Worm (Caenorhabditis elegans) whole organism, late embryonic: ENCODE data around the gene C05B5.16.

Source experiments
- F13H6.1 ChIP-seq: sonication (generic microtip); optimal IDR thresholded peaks from 2 replicates; lab custom pipeline; 2016; ENCODE audit warnings: missing genetic modification characterization, missing compliant biosample characterization
- K02D7.2 ChIP-seq: sonication (generic microtip); optimal IDR thresholded peaks from 2 replicates; lab custom pipeline; 2017; ENCODE audit warnings: mild to moderate bottlenecking, missing genetic modification characterization, missing compliant biosample characterization
- T23F11.4 ChIP-seq: fragments of 200-800 bp; sonication (Bioruptor generic); optimal IDR thresholded peaks from 2 replicates; lab custom pipeline; 2018; ENCODE audit warnings: mild to moderate bottlenecking, missing genetic modification characterization, missing compliant biosample characterization
- ahr-1 ChIP-seq: sonication (generic microtip); optimal IDR thresholded peaks from 2 replicates; lab custom pipeline; 2016; ENCODE audit warnings: missing genetic modification characterization, missing compliant biosample characterization
- ceh-14 ChIP-seq: sonication (generic microtip); optimal IDR thresholded peaks from 2 replicates; lab custom pipeline; 2016; ENCODE audit warnings: missing genotype, missing genetic modification characterization, missing compliant biosample characterization
- ceh-18 ChIP-seq: sonication (generic microtip); optimal IDR thresholded peaks from 2 replicates; lab custom pipeline; 2016; ENCODE audit warnings: missing genetic modification characterization, missing compliant biosample characterization
- ceh-19 ChIP-seq: fragments of 200-800 bp; sonication (Bioruptor generic); optimal IDR thresholded peaks from 2 replicates; lab custom pipeline; 2018; ENCODE audit warnings: mild to moderate bottlenecking, missing genetic modification characterization, missing compliant biosample characterization
- ceh-24 ChIP-seq: sonication (generic microtip); optimal IDR thresholded peaks from 2 replicates; lab custom pipeline; 2016; ENCODE audit warnings: mild to moderate bottlenecking, missing genetic modification characterization, missing compliant biosample characterization
- ceh-34 ChIP-seq: sonication (generic microtip); optimal IDR thresholded peaks from 2 replicates; lab custom pipeline; 2016; ENCODE audit warnings: mild to moderate bottlenecking, missing genetic modification characterization, missing compliant biosample characterization
- ceh-45 ChIP-seq: fragments of 200-800 bp; sonication (Bioruptor generic); IDR thresholded peaks from 2 replicates; pipeline ENCODE4 v1.3.6; 2022; ENCODE audit warnings: missing genetic modification reagents, missing genetic modification characterization, missing compliant biosample characterization
- ceh-48 ChIP-seq: sonication (generic microtip); optimal IDR thresholded peaks from 2 replicates; lab custom pipeline; 2016; ENCODE audit warnings: missing genetic modification characterization, inconsistent platforms, missing compliant biosample characterization
- che-1 ChIP-seq: sonication (generic microtip); optimal IDR thresholded peaks from 2 replicates; lab custom pipeline; 2016; ENCODE audit warnings: mild to moderate bottlenecking, missing genetic modification characterization, missing compliant biosample characterization
- ets-4 ChIP-seq: sonication (generic microtip); optimal IDR thresholded peaks from 2 replicates; lab custom pipeline; 2016; ENCODE audit warnings: missing genetic modification characterization, missing compliant biosample characterization
- fax-1 ChIP-seq: sonication (generic microtip); optimal IDR thresholded peaks from 2 replicates; lab custom pipeline; 2016; ENCODE audit warnings: missing genotype, missing genetic modification characterization, missing compliant biosample characterization
- fkh-10 ChIP-seq: fragments of 150-350 bp; optimal IDR thresholded peaks from 2 replicates; lab custom pipeline; 2014; ENCODE audit warnings: missing biosample characterization, missing genetic modification reagents, missing genetic modification characterization
- fkh-6 ChIP-seq: sonication (generic microtip); optimal IDR thresholded peaks from 2 replicates; lab custom pipeline; 2016; ENCODE audit warnings: missing genetic modification characterization, missing compliant biosample characterization
- hlh-15 ChIP-seq: sonication (generic microtip); optimal IDR thresholded peaks from 2 replicates; lab custom pipeline; 2016; ENCODE audit warnings: missing genetic modification characterization, missing compliant biosample characterization
- hlh-6 ChIP-seq: sonication (generic microtip); optimal IDR thresholded peaks from 2 replicates; lab custom pipeline; 2016; ENCODE audit warnings: missing genotype, missing genetic modification characterization, missing compliant biosample characterization
- hlh-8 ChIP-seq: sonication (generic microtip); optimal IDR thresholded peaks from 2 replicates; lab custom pipeline; 2016; ENCODE audit warnings: missing genotype, missing genetic modification characterization, missing compliant biosample characterization
- lim-6 ChIP-seq: sonication (generic microtip); optimal IDR thresholded peaks from 2 replicates; lab custom pipeline; 2016; ENCODE audit warnings: missing genetic modification characterization, missing compliant biosample characterization
- madf-2 ChIP-seq: sonication (generic microtip); optimal IDR thresholded peaks from 2 replicates; lab custom pipeline; 2017; ENCODE audit warnings: missing genetic modification characterization, missing compliant biosample characterization
- mec-3 ChIP-seq: sonication (generic microtip); optimal IDR thresholded peaks from 2 replicates; lab custom pipeline; 2016; ENCODE audit warnings: borderline replicate concordance, missing genetic modification characterization, missing compliant biosample characterization
- nhr-11 ChIP-seq: fragments of 150-350 bp; optimal IDR thresholded peaks from 2 replicates; lab custom pipeline; 2014; ENCODE audit warnings: missing biosample characterization, missing genetic modification characterization
- nhr-232 ChIP-seq: sonication (generic microtip); optimal IDR thresholded peaks from 2 replicates; lab custom pipeline; 2016; ENCODE audit warnings: missing genetic modification characterization, missing compliant biosample characterization
- npax-4 ChIP-seq: sonication (generic microtip); optimal IDR thresholded peaks from 2 replicates; lab custom pipeline; 2016; ENCODE audit warnings: missing genetic modification characterization, missing compliant biosample characterization
- odd-2 ChIP-seq: sonication (generic microtip); optimal IDR thresholded peaks from 2 replicates; lab custom pipeline; 2017; ENCODE audit warnings: antibody characterized with exemption, mild to moderate bottlenecking, missing genetic modification characterization, missing compliant biosample characterization
- pqm-1 ChIP-seq: sonication (generic microtip); optimal IDR thresholded peaks from 2 replicates; lab custom pipeline; 2016; ENCODE audit warnings: missing genetic modification characterization, missing compliant biosample characterization
- rnt-1 ChIP-seq: sonication (generic microtip); optimal IDR thresholded peaks from 2 replicates; lab custom pipeline; 2016; ENCODE audit warnings: missing genetic modification characterization, missing compliant biosample characterization
- sdc-2 ChIP-seq: sonication (generic microtip); optimal IDR thresholded peaks from 2 replicates; lab custom pipeline; 2016; ENCODE audit warnings: missing genotype, missing genetic modification characterization, missing compliant biosample characterization
- tbx-2 ChIP-seq: sonication (generic microtip); optimal IDR thresholded peaks from 2 replicates; lab custom pipeline; 2016; ENCODE audit warnings: missing genetic modification characterization, missing compliant biosample characterization
- ttx-3 ChIP-seq: sonication (generic microtip); optimal IDR thresholded peaks from 2 replicates; lab custom pipeline; 2016; ENCODE audit warnings: missing genetic modification reagents, missing genetic modification characterization, missing compliant biosample characterization
- unc-42 ChIP-seq: sonication (generic microtip); optimal IDR thresholded peaks from 2 replicates; lab custom pipeline; 2016; ENCODE audit warnings: missing genotype, missing genetic modification characterization, missing compliant biosample characterization
- unc-55 ChIP-seq: sonication (generic microtip); optimal IDR thresholded peaks from 2 replicates; lab custom pipeline; 2017; ENCODE audit warnings: missing biosample characterization, missing genetic modification reagents, missing genetic modification characterization

Gene C05B5.16

ce11 chrIII:10012136-10012535, at the start of gene C05B5.16:
Gene C05B5.16, plus strand, starts transcription at chrIII:10012436.
- TF ChIP-seq tbx-2 (tag; lab: Kevin White, UChicago) (no peak), F13H6.1 (tag; lab: Kevin White, UChicago) (no peak), T23F11.4 (GFP tag; lab: Kevin White, UChicago) (no peak), unc-55 (GFP tag; lab: Kevin White, UChicago) (no peak), ceh-34 (tag; lab: Kevin White, UChicago) (no peak), ceh-24 (tag; lab: Kevin White, UChicago) (no peak)

- TF ChIP-seq hlh-15 (tag; lab: Kevin White, UChicago): no peak
- no peak for TF ChIP-seq ceh-24 (tag; lab: Kevin White, UChicago)
- TF ChIP-seq odd-2: no peak
- TF ChIP-seq sdc-2 (tag; lab: Kevin White, UChicago): no peak
- no peak for TF ChIP-seq mec-3 (tag; lab: Kevin White, UChicago)
- TF ChIP-seq pqm-1 (tag; lab: Kevin White, UChicago): no peak
- TF ChIP-seq nhr-232 (tag; lab: Kevin White, UChicago): no peak
- no peak for TF ChIP-seq unc-42
- TF ChIP-seq rnt-1 (tag; lab: Kevin White, UChicago): no peak
- TF ChIP-seq ttx-3: no peak
- TF ChIP-seq hlh-8: no peak
Observed at ce11 chrIII:9963447-9963846, 48.8 kb upstream of the C05B5.16 start.

ce11 chrIII:9964416-9964815, 47.8 kb upstream of the C05B5.16 start:
- TF ChIP-seq hlh-15 (tag; lab: Kevin White, UChicago) (no peak), ceh-24 (tag; lab: Kevin White, UChicago) (no peak), ceh-19 (no peak), lim-6 (no peak), ceh-45 (GFP tag; lab: Robert Waterston, UW) (no peak), npax-4 (tag; lab: Kevin White, UChicago) (no peak), ets-4 (tag; lab: Kevin White, UChicago) (no peak), hlh-8 (no peak), ceh-18 (tag; lab: Kevin White, UChicago) (no peak), K02D7.2 (tag; lab: Kevin White, UChicago) (no peak), hlh-6 (tag; lab: Kevin White, UChicago) (no peak), ttx-3 (no peak), F13H6.1 (tag; lab: Kevin White, UChicago) (no peak), ceh-14 (tag; lab: Kevin White, UChicago) (no peak), madf-2 (tag; lab: Kevin White, UChicago) (no peak), fkh-10 (GFP tag; lab: Kevin White, UChicago) (no peak), fax-1 (tag; lab: Kevin White, UChicago) (no peak), che-1 (tag; lab: Kevin White, UChicago) (no peak), ceh-48 (no peak), nhr-11 (tag; lab: Kevin White, UChicago) (no peak)
- TF ChIP-seq, all 69 proteins: peak for 0

ce11 chrIII:9965444-9965843, 46.8 kb upstream of the C05B5.16 start:
- TF ChIP-seq odd-2 (no peak), sdc-2 (tag; lab: Kevin White, UChicago) (no peak), nhr-11 (tag; lab: Kevin White, UChicago) (no peak), fkh-10 (GFP tag; lab: Kevin White, UChicago) (no peak), unc-55 (GFP tag; lab: Kevin White, UChicago) (peak; percentile 54), ahr-1 (tag; lab: Kevin White, UChicago) (no peak)

ce11 chrIII:9969371-9969770, 42.9 kb upstream of the C05B5.16 start:
- TF ChIP-seq fkh-6 (tag; lab: Kevin White, UChicago) (no peak), ceh-34 (tag; lab: Kevin White, UChicago) (peak; percentile 40)
- TF ChIP-seq, all 69 proteins: peak for 1
